Worm (Caenorhabditis elegans) whole organism, L1 larva: ENCODE measurements around the gene frm-3.

Experiments
- C04F5.9 ChIP-seq: sonication (generic microtip); optimal IDR thresholded peaks from 2 replicates; lab custom pipeline; 2016; ENCODE audit warnings: missing genetic modification characterization, missing compliant biosample characterization
- C34B4.2 ChIP-seq: sonication (generic microtip); optimal IDR thresholded peaks from 2 replicates; lab custom pipeline; 2017; ENCODE audit warnings: mild to moderate bottlenecking, missing genetic modification characterization, missing compliant biosample characterization
- Y116A8C.19 ChIP-seq: sonication (generic microtip); optimal IDR thresholded peaks from 2 replicates; lab custom pipeline; 2016; ENCODE audit warnings: missing compliant biosample characterization, missing genetic modification characterization, borderline replicate concordance
- aha-1 ChIP-seq: fragments of 150-350 bp; optimal IDR thresholded peaks from 2 replicates; lab custom pipeline; 2014; ENCODE audit warnings: missing biosample characterization, missing genetic modification characterization
- alr-1 ChIP-seq: fragments of 200-800 bp; sonication (Bioruptor generic); optimal IDR thresholded peaks from 2 replicates; lab custom pipeline; 2018; ENCODE audit warnings: borderline replicate concordance, mild to moderate bottlenecking, missing genetic modification characterization, missing compliant biosample characterization
- ceh-8 ChIP-seq: fragments of 200-800 bp; sonication (Bioruptor generic); optimal IDR thresholded peaks from 2 replicates; lab custom pipeline; 2018; ENCODE audit warnings: mild to moderate bottlenecking, missing genetic modification characterization, moderate library complexity, missing compliant biosample characterization
- ceh-82 ChIP-seq, 3 experiments: fragments of 150-350 bp in 1 of 3; sonication (generic microtip) in 2 of 3; optimal IDR thresholded peaks; 2 replicates each; lab custom pipeline; 2014 to 2017; ENCODE audit warnings: missing biosample characterization in 3 of 3, missing genetic modification characterization in 3 of 3
- dsc-1 ChIP-seq: sonication (generic microtip); optimal IDR thresholded peaks from 2 replicates; lab custom pipeline; 2016; ENCODE audit warnings: mild to moderate bottlenecking, missing genetic modification characterization, missing compliant biosample characterization
- efl-1 ChIP-seq, 4 experiments: fragments of 150-350 bp; optimal IDR thresholded peaks in 3 of 4; peaks in 1 of 4; 1 replicate in 1 of 4; 2 replicates in 3 of 4; lab custom pipeline; 2014; ENCODE audit warnings: missing biosample characterization in 2 of 4, missing genetic modification characterization in 2 of 4, missing genetic modification reagents in 2 of 4
- efl-3 ChIP-seq: fragments of 200-800 bp; sonication (Bioruptor generic); optimal IDR thresholded peaks from 2 replicates; lab custom pipeline; 2018; ENCODE audit warnings: mild to moderate bottlenecking, missing genetic modification characterization, missing compliant biosample characterization
- egl-13 ChIP-seq: sonication (generic microtip); optimal IDR thresholded peaks from 2 replicates; lab custom pipeline; 2016; ENCODE audit warnings: missing genotype, missing genetic modification reagents, missing genetic modification characterization, missing compliant biosample characterization
- egl-27 ChIP-seq, 2 experiments: fragments of 150-350 bp in 1 of 2; sonication (generic microtip); optimal IDR thresholded peaks; 3 replicates each; lab custom pipeline; 2017 to 2018; ENCODE audit warnings: missing biosample characterization in 2 of 2, missing genetic modification characterization in 2 of 2, missing genetic modification reagents in 2 of 2
- elt-2 ChIP-seq: sonication (generic microtip); optimal IDR thresholded peaks from 2 replicates; lab custom pipeline; 2016; ENCODE audit warnings: missing genetic modification characterization, mild to moderate bottlenecking, inconsistent platforms, missing compliant biosample characterization, missing genetic modification reagents
- elt-3 ChIP-seq, 6 experiments: fragments of 150-350 bp in 1 of 6; sonication (generic microtip); optimal IDR thresholded peaks; 2 replicates each; lab custom pipeline; 2017 to 2018; ENCODE audit warnings: missing biosample characterization in 6 of 6, missing genetic modification characterization in 6 of 6, inconsistent platforms in 1 of 6
- ets-5 ChIP-seq: fragments of 200-800 bp; sonication (Bioruptor generic); IDR thresholded peaks from 2 replicates; pipeline ENCODE4 v1.3.6; 2022; ENCODE audit warnings: missing genetic modification characterization, missing compliant biosample characterization
- fkh-10 ChIP-seq: sonication (generic microtip); optimal IDR thresholded peaks from 2 replicates; lab custom pipeline; 2017; ENCODE audit warnings: missing biosample characterization, missing genetic modification reagents, missing genetic modification characterization
- fkh-8 ChIP-seq: sonication (generic microtip); optimal IDR thresholded peaks from 2 replicates; lab custom pipeline; 2016; ENCODE audit warnings: mild to moderate bottlenecking, missing genetic modification characterization, missing compliant biosample characterization
- fos-1 ChIP-seq: fragments of 150-350 bp; optimal IDR thresholded peaks from 2 replicates; lab custom pipeline; 2014; ENCODE audit warnings: missing biosample characterization, missing genetic modification characterization
- grh-1 ChIP-seq: fragments of 200-800 bp; sonication (Bioruptor generic); IDR thresholded peaks from 2 replicates; pipeline ENCODE4 v1.3.6; 2022; ENCODE audit warnings: missing genetic modification reagents, missing genetic modification characterization, missing compliant biosample characterization
- hpl-2 ChIP-seq: fragments of 150-350 bp; optimal IDR thresholded peaks from 2 replicates; lab custom pipeline; 2014; ENCODE audit warnings: missing biosample characterization, missing genetic modification reagents, missing genetic modification characterization
- jun-1 ChIP-seq: fragments of 150-350 bp; optimal IDR thresholded peaks from 2 replicates; lab custom pipeline; 2014; ENCODE audit warnings: missing biosample characterization, missing genetic modification reagents, missing genetic modification characterization
- lin-13 ChIP-seq: fragments of 150-350 bp; optimal IDR thresholded peaks from 2 replicates; lab custom pipeline; 2014; ENCODE audit warnings: missing biosample characterization, missing genetic modification reagents, missing genetic modification characterization
- lin-14 ChIP-seq: fragments of 200-800 bp; sonication (Bioruptor generic); optimal IDR thresholded peaks from 2 replicates; lab custom pipeline; 2018; ENCODE audit warnings: mild to moderate bottlenecking, missing genetic modification characterization, moderate library complexity, missing compliant biosample characterization
- lsy-2 ChIP-seq, 2 experiments: fragments of 150-350 bp; optimal IDR thresholded peaks; 2 replicates each; lab custom pipeline; 2014; ENCODE audit warnings: missing biosample characterization in 2 of 2, missing genetic modification characterization in 2 of 2
- mdl-1 ChIP-seq, 2 experiments: fragments of 150-350 bp; optimal IDR thresholded peaks; 2 replicates each; lab custom pipeline; 2014 to 2017; ENCODE audit warnings: missing biosample characterization in 2 of 2, missing genetic modification characterization in 2 of 2, inconsistent platforms in 1 of 2
- nhr-12 ChIP-seq: sonication (generic microtip); optimal IDR thresholded peaks from 2 replicates; lab custom pipeline; 2017; ENCODE audit warnings: missing biosample characterization, missing genetic modification characterization
- nhr-47 ChIP-seq: sonication (generic microtip); optimal IDR thresholded peaks from 2 replicates; lab custom pipeline; 2016; ENCODE audit warnings: mild to moderate bottlenecking, missing genetic modification characterization, moderate library complexity, missing compliant biosample characterization
- nhr-71 ChIP-seq: sonication (generic microtip); optimal IDR thresholded peaks from 2 replicates; lab custom pipeline; 2016; ENCODE audit warnings: mild to moderate bottlenecking, missing genetic modification characterization, moderate library complexity, missing compliant biosample characterization
- nhr-76 ChIP-seq: sonication (generic microtip); optimal IDR thresholded peaks from 2 replicates; lab custom pipeline; 2017; ENCODE audit warnings: missing biosample characterization, missing genetic modification characterization
- nhr-77 ChIP-seq: fragments of 150-350 bp; optimal IDR thresholded peaks from 2 replicates; lab custom pipeline; 2014; ENCODE audit warnings: missing biosample characterization, missing genetic modification characterization
- nhr-85 ChIP-seq: sonication (generic microtip); peaks from one replicate; lab custom pipeline; 2016; ENCODE audit warnings: missing genetic modification characterization, inconsistent platforms, missing compliant biosample characterization
- nhr-90 ChIP-seq: sonication (generic microtip); optimal IDR thresholded peaks from 2 replicates; lab custom pipeline; 2016; ENCODE audit warnings: mild to moderate bottlenecking, missing genetic modification characterization, missing compliant biosample characterization; ENCODE audit not compliant: poor library complexity
- pag-3 ChIP-seq: sonication (generic microtip); optimal IDR thresholded peaks from 2 replicates; lab custom pipeline; 2017; ENCODE audit warnings: missing genetic modification characterization, mild to moderate bottlenecking, missing compliant biosample characterization, antibody characterized with exemption, borderline replicate concordance; ENCODE audit not compliant: insufficient read depth
- pax-3 ChIP-seq: fragments of 200-800 bp; sonication (Bioruptor generic); optimal IDR thresholded peaks from 2 replicates; lab custom pipeline; 2018; ENCODE audit warnings: mild to moderate bottlenecking, missing genetic modification characterization, moderate library complexity, missing compliant biosample characterization
- pqm-1 ChIP-seq: sonication (generic microtip); optimal IDR thresholded peaks from 3 replicates; lab custom pipeline; 2017; ENCODE audit warnings: missing biosample characterization, missing genetic modification characterization
- skn-1 ChIP-seq: fragments of 150-350 bp; optimal IDR thresholded peaks from 2 replicates; lab custom pipeline; 2014; ENCODE audit warnings: missing biosample characterization, missing genetic modification characterization
- snpc-4 ChIP-seq: fragments of 150-350 bp; optimal IDR thresholded peaks from 2 replicates; lab custom pipeline; 2014; ENCODE audit warnings: missing biosample characterization, missing genetic modification characterization
- snu-23 ChIP-seq: sonication (generic microtip); optimal IDR thresholded peaks from 2 replicates; lab custom pipeline; 2016; ENCODE audit warnings: missing genetic modification characterization, missing compliant biosample characterization
- sox-4 ChIP-seq: sonication (generic microtip); optimal IDR thresholded peaks from 2 replicates; lab custom pipeline; 2016; ENCODE audit warnings: missing genetic modification characterization, missing compliant biosample characterization
- swsn-7 ChIP-seq: sonication (generic microtip); optimal IDR thresholded peaks from 2 replicates; lab custom pipeline; 2016; ENCODE audit warnings: missing genetic modification characterization, missing compliant biosample characterization
- unc-130 ChIP-seq: fragments of 150-350 bp; optimal IDR thresholded peaks from 2 replicates; lab custom pipeline; 2017; ENCODE audit warnings: missing biosample characterization, missing genetic modification characterization, inconsistent platforms
- unc-86 ChIP-seq: sonication (generic microtip); optimal IDR thresholded peaks from 2 replicates; lab custom pipeline; 2016; ENCODE audit warnings: missing genetic modification characterization, missing compliant biosample characterization
- zag-1 ChIP-seq: fragments of 150-350 bp; optimal IDR thresholded peaks from 2 replicates; lab custom pipeline; 2014; ENCODE audit warnings: missing biosample characterization, missing genetic modification characterization

Gene frm-3

ce11 chrX:11607500-11607823, 35.2 kb downstream of the frm-3 start:
- peak; percentile 77 for TF ChIP-seq fkh-8 (tag; lab: Kevin White, UChicago)
- TF ChIP-seq skn-1 (tag; lab: Kevin White, UChicago): no peak
- peak; percentile 38 for TF ChIP-seq sox-4
- TF ChIP-seq dsc-1 (tag; lab: Kevin White, UChicago): peak; percentile 27
- no peak for TF ChIP-seq snu-23 (GFP tag; lab: Kevin White, UChicago)
- no peak for TF ChIP-seq unc-130 (tag; lab: Kevin White, UChicago)
- TF ChIP-seq lsy-2 (tag; optimal IDR thresholded peaks at IDR 0.05; lab: Kevin White, UChicago): peak in 1 of 2 experiments; percentile 13
- no peak for TF ChIP-seq Y116A8C.19 (tag; lab: Kevin White, UChicago)
- peak; percentile 43 for TF ChIP-seq egl-13 (tag; lab: Kevin White, UChicago)
- TF ChIP-seq jun-1 (tag; lab: Kevin White, UChicago): no peak
- no peak for TF ChIP-seq lin-13 (GFP tag; lab: Kevin White, UChicago)
- no peak for TF ChIP-seq hpl-2
- no peak for TF ChIP-seq C34B4.2 (tag; lab: Kevin White, UChicago)
- no peak for TF ChIP-seq nhr-47 (tag; lab: Kevin White, UChicago)
- TF ChIP-seq unc-86: peak; percentile 70
- no peak for TF ChIP-seq nhr-85 (tag; lab: Kevin White, UChicago)
- TF ChIP-seq nhr-76 (tag; lab: Kevin White, UChicago): no peak
- TF ChIP-seq efl-3 (GFP tag; lab: Kevin White, UChicago): no peak
- no peak for TF ChIP-seq nhr-77
- TF ChIP-seq elt-2 (tag; lab: Kevin White, UChicago): no peak
- no peak for TF ChIP-seq fkh-10
- no peak for TF ChIP-seq alr-1 (tag; lab: Kevin White, UChicago)
- no peak for TF ChIP-seq zag-1 (tag; lab: Kevin White, UChicago)
- no peak for TF ChIP-seq nhr-71
- no peak for TF ChIP-seq C04F5.9 (tag; lab: Kevin White, UChicago)
- TF ChIP-seq ceh-8 (GFP tag; lab: Kevin White, UChicago): no peak
- no peak for TF ChIP-seq aha-1 (tag; lab: Kevin White, UChicago)

DNA sequence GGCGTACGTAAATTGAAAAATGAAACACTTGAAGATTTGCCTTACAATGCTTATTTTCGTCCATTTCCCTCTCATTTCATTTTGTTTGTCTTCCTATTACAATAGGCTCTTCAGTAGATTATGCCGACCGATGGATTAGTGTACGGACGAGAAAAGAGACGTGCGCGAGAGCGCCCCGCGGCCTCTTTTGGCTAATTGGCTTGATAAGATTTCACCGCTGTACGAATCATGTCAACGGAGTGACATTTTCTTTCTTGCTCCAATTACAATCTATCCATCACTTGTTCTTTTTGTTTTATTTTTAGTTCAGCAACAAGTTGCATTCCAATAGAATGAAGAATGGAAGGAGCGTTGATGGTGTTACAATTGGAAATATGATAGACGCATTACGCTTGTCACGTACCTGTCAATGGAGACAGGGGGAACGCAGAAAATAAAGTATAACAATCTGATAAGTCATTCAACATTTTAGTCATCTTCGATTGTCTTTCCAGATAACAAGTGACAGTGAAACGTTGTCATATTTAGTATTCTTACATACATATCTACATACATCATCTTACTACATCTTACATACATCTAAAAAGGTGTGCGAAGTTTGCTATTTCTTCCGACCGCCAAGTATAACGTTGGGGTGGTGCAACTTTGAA, 35.9 kb downstream of the frm-3 start:
- TF ChIP-seq dsc-1 (tag; lab: Kevin White, UChicago): peak; percentile 78
- no peak for TF ChIP-seq pax-3
- no peak for TF ChIP-seq efl-1 (optimal IDR thresholded peaks at IDR 0.05; lab: Kevin White, UChicago)
- peak in 1 of 2 experiments; percentile 44 for TF ChIP-seq efl-1 (GFP tag; optimal IDR thresholded peaks at IDR 0.05 in 1 of 2; lab: Kevin White, UChicago)
- no peak for TF ChIP-seq aha-1 (tag; lab: Kevin White, UChicago)
- TF ChIP-seq efl-3 (GFP tag; lab: Kevin White, UChicago): no peak
- peak; percentile 36 for TF ChIP-seq lin-14 (GFP tag; lab: Kevin White, UChicago)
- TF ChIP-seq ceh-8 (GFP tag; lab: Kevin White, UChicago): no peak

DNA sequence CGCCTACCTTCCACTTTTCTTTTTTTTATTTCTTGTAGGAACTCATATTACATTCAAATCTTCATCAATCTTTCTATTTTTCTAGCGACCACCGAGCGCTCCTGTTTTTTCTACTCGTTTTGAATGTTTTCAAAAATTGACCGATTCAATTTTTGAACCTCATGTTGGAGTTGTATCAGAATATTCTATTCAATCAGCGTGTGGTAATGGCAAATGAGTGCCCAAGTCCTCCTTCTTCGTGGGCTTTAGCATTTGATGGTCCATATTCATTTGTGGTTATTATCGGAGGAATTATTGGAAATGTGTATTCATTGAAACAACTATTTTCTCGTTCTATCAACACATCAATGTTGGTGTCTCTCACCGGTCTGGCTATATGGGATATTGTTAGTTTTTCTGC, 45.1 kb downstream of the frm-3 start, which contains the start of gene F52D10.4:
F52D10.4 (plus strand) TSS at position 84 of the 400 bp plus-strand sequence.
- TF ChIP-seq mdl-1 (tag; optimal IDR thresholded peaks at IDR 0.05; lab: Kevin White, UChicago) (no peak), alr-1 (tag; lab: Kevin White, UChicago) (no peak), efl-1 (optimal IDR thresholded peaks at IDR 0.05; lab: Kevin White, UChicago) (no peak), efl-1 (GFP tag; optimal IDR thresholded peaks at IDR 0.05 in 1 of 2; lab: Kevin White, UChicago) (peak in 1 of 2 experiments; percentile 57), elt-3 (tag; optimal IDR thresholded peaks at IDR 0.05; lab: Kevin White, UChicago) (no peak), nhr-12 (tag; lab: Kevin White, UChicago) (no peak)

DNA sequence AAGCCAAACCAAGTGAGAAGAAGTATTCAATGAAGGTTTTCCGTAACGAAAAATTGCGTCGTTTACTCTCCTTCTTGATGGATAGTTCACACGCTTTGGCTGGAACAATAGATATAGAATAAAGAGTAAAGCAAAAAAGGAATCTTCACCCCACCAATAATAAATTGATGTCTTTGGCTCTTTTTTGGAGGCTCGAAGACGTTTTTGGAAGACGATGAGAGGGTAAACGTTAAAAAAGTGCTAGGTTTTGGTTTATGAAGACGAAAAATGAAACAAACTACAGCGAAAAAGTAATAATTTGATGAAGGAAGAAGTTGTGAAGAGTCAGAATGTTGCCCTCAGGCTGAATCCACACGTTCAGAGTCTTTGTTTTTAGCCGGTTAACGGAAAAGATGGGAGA, 49.7 kb downstream of the frm-3 start, which contains the start of gene sto-3:
sto-3 (minus strand) TSS at position 101 of the 400 bp plus-strand sequence.
- no peak for TF ChIP-seq pqm-1 (tag; lab: Kevin White, UChicago)
- no peak for TF ChIP-seq fos-1 (tag; lab: Kevin White, UChicago)
- TF ChIP-seq egl-13 (tag; lab: Kevin White, UChicago): no peak
- no peak for TF ChIP-seq pag-3 (tag; lab: Kevin White, UChicago)
- no peak for TF ChIP-seq egl-27 (tag; optimal IDR thresholded peaks at IDR 0.05; lab: Kevin White, UChicago)
- no peak for TF ChIP-seq grh-1
- TF ChIP-seq unc-130 (tag; lab: Kevin White, UChicago): no peak
- no peak for TF ChIP-seq snpc-4 (tag; lab: Kevin White, UChicago)
- no peak for TF ChIP-seq ets-5 (GFP tag; lab: Robert Waterston, UW)
- no peak for TF ChIP-seq ceh-82 (tag; optimal IDR thresholded peaks at IDR 0.05; lab: Kevin White, UChicago)
- no peak for TF ChIP-seq nhr-90
- TF ChIP-seq swsn-7: no peak
